Worm (Caenorhabditis elegans) whole organism, L4 larva: ENCODE results near the gene R53.5.

Source experiments
- D1046.2 ChIP-seq: fragments of 200-800 bp; sonication (Bioruptor generic); IDR thresholded peaks from 2 replicates; pipeline ENCODE4 v1.3.6; 2022; ENCODE audit warnings: missing genetic modification characterization, missing compliant biosample characterization
- F37D6.2 ChIP-seq: sonication (generic microtip); optimal IDR thresholded peaks from 2 replicates; lab custom pipeline; 2016; ENCODE audit warnings: mild to moderate bottlenecking, missing genetic modification characterization, missing compliant biosample characterization
- R02D3.7 ChIP-seq: fragments of 150-350 bp; sonication (generic microtip); optimal IDR thresholded peaks from 3 replicates; lab custom pipeline; 2014; ENCODE audit warnings: missing biosample characterization, missing genetic modification characterization
- T20F7.1 ChIP-seq: fragments of 200-800 bp; sonication (Bioruptor generic); optimal IDR thresholded peaks from 2 replicates; lab custom pipeline; 2018; ENCODE audit warnings: mild to moderate bottlenecking, missing genetic modification characterization, missing compliant biosample characterization
- Y75B8A.6 ChIP-seq: fragments of 200-800 bp; sonication (Bioruptor generic); IDR thresholded peaks from 2 replicates; pipeline ENCODE4 v1.3.6; 2022; ENCODE audit warnings: missing genetic modification reagents, missing genetic modification characterization, missing compliant biosample characterization
- ZK546.5 ChIP-seq, 2 experiments: sonication (generic microtip); optimal IDR thresholded peaks; 2 replicates each; lab custom pipeline; 2017; ENCODE audit warnings: missing biosample characterization in 2 of 2, missing genetic modification characterization in 2 of 2
- aha-1 ChIP-seq: fragments of 150-350 bp; peaks from one replicate; lab custom pipeline; 2014; ENCODE audit warnings: missing biosample characterization, missing genetic modification characterization
- aly-2 ChIP-seq: sonication (generic microtip); optimal IDR thresholded peaks from 2 replicates; lab custom pipeline; 2018; ENCODE audit warnings: missing biosample characterization, missing genetic modification characterization
- arid-1 ChIP-seq: fragments of 200-800 bp; sonication (Bioruptor generic); conservative IDR thresholded peaks from 2 replicates; pipeline ENCODE4 v1.3.6; 2022; ENCODE audit warnings: missing genetic modification reagents, missing genetic modification characterization, missing compliant biosample characterization
- ceh-44 ChIP-seq: fragments of 200-800 bp; sonication (Bioruptor generic); IDR thresholded peaks from 2 replicates; pipeline ENCODE4 v1.3.6; 2022; ENCODE audit warnings: missing genetic modification reagents, missing genetic modification characterization, missing compliant biosample characterization
- ces-1 ChIP-seq: fragments of 150-350 bp; sonication (generic microtip); optimal IDR thresholded peaks from 4 replicates; lab custom pipeline; 2014; ENCODE audit warnings: missing biosample characterization, missing genetic modification reagents, missing genetic modification characterization
- daf-12 ChIP-seq: fragments of 150-350 bp; optimal IDR thresholded peaks from 2 replicates; lab custom pipeline; 2014; ENCODE audit warnings: missing biosample characterization, missing genetic modification reagents, missing genetic modification characterization
- daf-16 ChIP-seq, 3 experiments: sonication (generic microtip); optimal IDR thresholded peaks; 2 replicates each; lab custom pipeline; 2016 to 2017; ENCODE audit warnings: missing genetic modification characterization in 3 of 3, missing genetic modification reagents in 3 of 3, mild to moderate bottlenecking in 2 of 3, missing compliant biosample characterization in 2 of 3, missing biosample characterization in 1 of 3, moderate library complexity in 1 of 3
- daf-19 ChIP-seq: fragments of 200-800 bp; sonication (Bioruptor generic); conservative IDR thresholded peaks from 2 replicates; pipeline ENCODE4 v1.3.6; 2022; ENCODE audit warnings: missing genetic modification characterization, missing compliant biosample characterization
- daf-8 ChIP-seq: fragments of 200-800 bp; sonication (Bioruptor generic); IDR thresholded peaks from 2 replicates; pipeline ENCODE4 v1.3.6; 2022; ENCODE audit warnings: missing genetic modification characterization, missing compliant biosample characterization
- dmd-9 ChIP-seq: fragments of 200-800 bp; sonication (Bioruptor generic); IDR thresholded peaks from 2 replicates; pipeline ENCODE4 v1.3.6; 2022; ENCODE audit warnings: missing genetic modification reagents, missing genetic modification characterization, missing compliant biosample characterization
- dpl-1 ChIP-seq: fragments of 150-350 bp; optimal IDR thresholded peaks from 2 replicates; lab custom pipeline; 2014; ENCODE audit warnings: missing biosample characterization, missing genetic modification reagents, missing genetic modification characterization
- dve-1 ChIP-seq: sonication (generic microtip); optimal IDR thresholded peaks from 2 replicates; lab custom pipeline; 2017; ENCODE audit warnings: antibody characterized with exemption, mild to moderate bottlenecking, missing genetic modification characterization, missing compliant biosample characterization; ENCODE audit not compliant: insufficient read depth
- egl-27 ChIP-seq: sonication (generic microtip); optimal IDR thresholded peaks from 3 replicates; lab custom pipeline; 2017; ENCODE audit warnings: missing biosample characterization, missing genetic modification reagents, missing genetic modification characterization
- egl-43 ChIP-seq: fragments of 200-800 bp; sonication (Bioruptor generic); IDR thresholded peaks from 2 replicates; pipeline ENCODE4 v1.3.6; 2022; ENCODE audit warnings: missing genetic modification reagents, missing genetic modification characterization, missing compliant biosample characterization
- fkh-10 ChIP-seq: fragments of 150-350 bp; optimal IDR thresholded peaks from 2 replicates; lab custom pipeline; 2014; ENCODE audit warnings: missing biosample characterization, missing genetic modification reagents, missing genetic modification characterization
- hlh-11 ChIP-seq: fragments of 200-800 bp; sonication (Bioruptor generic); optimal IDR thresholded peaks from 2 replicates; lab custom pipeline; 2018; ENCODE audit warnings: mild to moderate bottlenecking, missing genetic modification characterization, missing compliant biosample characterization
- hmg-1.1 ChIP-seq: fragments of 200-800 bp; sonication (Bioruptor generic); IDR thresholded peaks from 2 replicates; pipeline ENCODE4 v1.3.6; 2022; ENCODE audit warnings: missing genetic modification reagents, missing genetic modification characterization, missing compliant biosample characterization
- lim-7 ChIP-seq: fragments of 200-800 bp; sonication (Bioruptor generic); IDR thresholded peaks from 2 replicates; pipeline ENCODE4 v1.3.6; 2022; ENCODE audit warnings: missing genetic modification characterization, missing compliant biosample characterization
- lin-1 ChIP-seq: fragments of 200-800 bp; sonication (Bioruptor generic); IDR thresholded peaks from 2 replicates; pipeline ENCODE4 v1.3.6; 2022; ENCODE audit warnings: missing genetic modification reagents, missing genetic modification characterization, missing compliant biosample characterization
- lin-29 ChIP-seq: fragments of 200-800 bp; sonication (Bioruptor generic); IDR thresholded peaks from 2 replicates; pipeline ENCODE4 v1.3.6; 2022; ENCODE audit warnings: missing genetic modification reagents, missing genetic modification characterization, missing compliant biosample characterization
- lin-38 ChIP-seq: fragments of 200-800 bp; sonication (Bioruptor generic); IDR thresholded peaks from 2 replicates; pipeline ENCODE4 v1.3.6; 2022; ENCODE audit warnings: missing genetic modification reagents, missing genetic modification characterization, missing compliant biosample characterization
- lsy-2 ChIP-seq, 2 experiments: fragments of 150-350 bp in 1 of 2; sonication (generic microtip) in 1 of 2; optimal IDR thresholded peaks; 2 replicates each; lab custom pipeline; 2014 to 2017; ENCODE audit warnings: missing biosample characterization in 2 of 2, missing genetic modification characterization in 2 of 2
- madf-5 ChIP-seq, 2 experiments: fragments of 200-800 bp; sonication (Bioruptor generic); IDR thresholded peaks; 2 replicates each; pipeline ENCODE4 v1.3.6; 2022; ENCODE audit warnings: missing compliant biosample characterization in 2 of 2, missing genetic modification characterization in 2 of 2
- madf-9 ChIP-seq: fragments of 200-800 bp; sonication (Bioruptor generic); conservative IDR thresholded peaks from 2 replicates; pipeline ENCODE4 v1.3.6; 2022; ENCODE audit warnings: missing genetic modification reagents, missing genetic modification characterization, missing compliant biosample characterization
- mep-1 ChIP-seq: fragments of 150-350 bp; sonication (generic microtip); optimal IDR thresholded peaks from 3 replicates; lab custom pipeline; 2014; ENCODE audit warnings: missing biosample characterization, missing genetic modification characterization
- mxl-3 ChIP-seq: fragments of 200-800 bp; sonication (Bioruptor generic); optimal IDR thresholded peaks from 2 replicates; lab custom pipeline; 2018; ENCODE audit warnings: mild to moderate bottlenecking, missing genetic modification characterization, missing compliant biosample characterization
- nhr-237 ChIP-seq: sonication (generic microtip); optimal IDR thresholded peaks from 2 replicates; lab custom pipeline; 2017; ENCODE audit warnings: missing biosample characterization, missing genetic modification characterization
- nhr-25 ChIP-seq: sonication (generic microtip); optimal IDR thresholded peaks from 2 replicates; lab custom pipeline; 2017; ENCODE audit warnings: missing genetic modification characterization, mild to moderate bottlenecking, missing compliant biosample characterization, antibody characterized with exemption, moderate library complexity, borderline replicate concordance; ENCODE audit not compliant: insufficient read depth
- nhr-28 ChIP-seq: fragments of 150-350 bp; optimal IDR thresholded peaks from 2 replicates; lab custom pipeline; 2014; ENCODE audit warnings: missing biosample characterization, missing genetic modification characterization
- nhr-6 ChIP-seq: fragments of 150-350 bp; optimal IDR thresholded peaks from 2 replicates; lab custom pipeline; 2014; ENCODE audit warnings: missing biosample characterization, missing genetic modification characterization
- nhr-76 ChIP-seq: fragments of 150-350 bp; optimal IDR thresholded peaks from 2 replicates; lab custom pipeline; 2014; ENCODE audit warnings: missing biosample characterization, missing genetic modification characterization
- nhr-77 ChIP-seq: fragments of 150-350 bp; optimal IDR thresholded peaks from 2 replicates; lab custom pipeline; 2014; ENCODE audit warnings: missing biosample characterization, missing genetic modification characterization
- pha-4 ChIP-seq, 2 experiments: fragments of 150-350 bp in 1 of 2; fragments of 200-800 bp in 1 of 2; sonication (Bioruptor generic) in 1 of 2; IDR thresholded peaks in 1 of 2; optimal IDR thresholded peaks in 1 of 2; 2 replicates each; pipeline versions ENCODE4 v1.3.6 to Lab custom; 2014 to 2022; ENCODE audit warnings: missing genetic modification characterization in 2 of 2, missing genetic modification reagents in 2 of 2, missing biosample characterization in 1 of 2, missing compliant biosample characterization in 1 of 2
- sdz-12 ChIP-seq: fragments of 200-800 bp; sonication (Bioruptor generic); optimal IDR thresholded peaks from 2 replicates; lab custom pipeline; 2018; ENCODE audit warnings: mild to moderate bottlenecking, missing genetic modification characterization, missing compliant biosample characterization
- snpc-4 ChIP-seq: fragments of 150-350 bp; optimal IDR thresholded peaks from 2 replicates; lab custom pipeline; 2014; ENCODE audit warnings: missing biosample characterization, missing genetic modification characterization
- spr-3 ChIP-seq: fragments of 200-800 bp; sonication (Bioruptor generic); optimal IDR thresholded peaks from 2 replicates; lab custom pipeline; 2018; ENCODE audit warnings: mild to moderate bottlenecking, missing genetic modification characterization, missing compliant biosample characterization
- unc-130 ChIP-seq: sonication (generic microtip); optimal IDR thresholded peaks from 2 replicates; lab custom pipeline; 2016; ENCODE audit warnings: missing genetic modification reagents, missing genetic modification characterization, missing compliant biosample characterization
- unc-62 ChIP-seq, 3 experiments: fragments of 150-350 bp in 1 of 3; sonication (generic microtip); optimal IDR thresholded peaks in 2 of 3; peaks in 1 of 3; 1 replicate in 1 of 3; 2 replicates in 2 of 3; lab custom pipeline; 2014 to 2017; ENCODE audit warnings: missing biosample characterization in 3 of 3, missing genetic modification characterization in 3 of 3, missing genetic modification reagents in 3 of 3, missing genotype in 1 of 3
- zip-11 ChIP-seq: fragments of 200-800 bp; sonication (Bioruptor generic); IDR thresholded peaks from 2 replicates; pipeline ENCODE4 v1.3.6; 2022; ENCODE audit warnings: missing genetic modification characterization, missing compliant biosample characterization
- zip-2 ChIP-seq: fragments of 150-350 bp; optimal IDR thresholded peaks from 2 replicates; lab custom pipeline; 2014; ENCODE audit warnings: missing biosample characterization, missing genetic modification characterization
- ztf-11 ChIP-seq: fragments of 150-350 bp; optimal IDR thresholded peaks from 2 replicates; lab custom pipeline; 2014; ENCODE audit warnings: missing biosample characterization, missing genetic modification characterization

Gene R53.5

DNA sequence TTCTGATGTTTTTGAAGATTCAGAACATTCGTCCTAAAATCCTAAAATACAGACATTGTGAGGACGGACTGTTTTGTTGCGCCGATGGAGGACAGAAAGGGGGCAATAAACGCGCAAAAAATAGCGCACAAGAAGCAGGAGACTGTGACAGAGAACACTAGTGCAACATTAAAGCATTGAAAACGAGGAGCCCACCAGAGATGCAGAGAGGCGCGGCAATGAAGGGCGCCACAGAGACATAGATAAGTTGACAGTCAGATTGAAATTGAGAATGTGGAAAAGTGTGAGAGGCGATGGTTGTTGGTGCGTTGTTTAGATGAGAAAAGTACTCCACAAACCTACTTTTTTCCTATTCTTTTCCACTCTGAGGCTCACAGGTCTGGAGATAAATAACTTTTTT lies 4.7 kb upstream of the R53.5 start, which contains the start of gene aakg-5 (continued):
- TF ChIP-seq lin-38 (GFP tag; lab: Robert Waterston, UW) (no peak), mxl-3 (peak; percentile 55), lsy-2 (tag; optimal IDR thresholded peaks at IDR 0.05; lab: Kevin White, UChicago) (peak; percentile 25 to 82), pha-4 (GFP tag; IDR thresholded peaks at IDR 0.05; lab: Robert Waterston, UW) (peak; percentile 76), pha-4 (tag; optimal IDR thresholded peaks at IDR 0.05; lab: Kevin White, UChicago) (peak; percentile 80), T20F7.1 (GFP tag; lab: Kevin White, UChicago) (peak; percentile 4), snpc-4 (tag; lab: Kevin White, UChicago) (no peak), madf-5 (GFP tag; IDR thresholded peaks at IDR 0.05; lab: Robert Waterston, UW) (0 out of 4 replicates have a peak, but pooled peaks of 1 of the 2 experiments have one; percentile 9), ceh-44 (GFP tag; lab: Robert Waterston, UW) (no peak), lin-1 (GFP tag; lab: Robert Waterston, UW) (peak; percentile 71), aha-1 (tag; lab: Kevin White, UChicago) (peak; percentile 99)

DNA sequence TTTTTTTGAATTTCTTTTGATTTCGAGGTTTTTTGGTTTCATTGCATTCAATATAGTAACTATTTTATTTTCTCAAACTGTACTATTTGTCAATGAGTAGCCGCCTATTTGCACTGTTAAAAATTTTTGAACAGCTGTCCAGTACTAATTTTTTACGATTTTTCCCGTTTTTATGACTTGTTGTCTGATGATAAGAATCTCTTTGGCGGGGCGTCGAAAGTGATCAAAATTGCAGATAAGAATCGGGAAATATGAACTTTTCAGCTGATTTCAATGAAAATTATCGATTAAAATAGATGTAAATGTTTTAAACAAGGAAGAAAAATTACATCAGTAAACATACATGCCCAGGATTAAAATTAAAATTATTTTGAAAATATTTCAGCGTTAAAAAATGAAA lies 3.9 kb upstream of the R53.5 start:
- TF ChIP-seq zip-2 (tag; lab: Kevin White, UChicago) (no peak), ZK546.5 (tag; optimal IDR thresholded peaks at IDR 0.05; lab: Kevin White, UChicago) (no peak), daf-8 (GFP tag; lab: Robert Waterston, UW) (no peak), aha-1 (tag; lab: Kevin White, UChicago) (no peak), hmg-1.1 (GFP tag; lab: Robert Waterston, UW) (no peak), ztf-11 (tag; lab: Kevin White, UChicago) (no peak), nhr-25 (tag; lab: Kevin White, UChicago) (no peak), snpc-4 (tag; lab: Kevin White, UChicago) (no peak), dmd-9 (GFP tag; lab: Robert Waterston, UW) (no peak), nhr-76 (tag; lab: Kevin White, UChicago) (no peak), arid-1 (GFP tag; lab: Robert Waterston, UW) (no peak), unc-62 (GFP tag; optimal IDR thresholded peaks at IDR 0.05 in 1 of 2; lab: Kevin White, UChicago) (peak in 1 of 2 experiments; percentile 98), unc-62 (tag; optimal IDR thresholded peaks at IDR 0.05; lab: Kevin White, UChicago) (no peak), lin-38 (GFP tag; lab: Robert Waterston, UW) (no peak), daf-12 (no peak), mep-1 (no peak), zip-11 (GFP tag; lab: Robert Waterston, UW) (no peak), lsy-2 (tag; optimal IDR thresholded peaks at IDR 0.05; lab: Kevin White, UChicago) (no peak), nhr-28 (tag; lab: Kevin White, UChicago) (peak; percentile 62), sdz-12 (GFP tag; lab: Kevin White, UChicago) (no peak), aly-2 (tag; lab: Kevin White, UChicago) (no peak), nhr-237 (tag; lab: Kevin White, UChicago) (no peak), ces-1 (GFP tag; lab: Kevin White, UChicago) (no peak), hlh-11 (peak; percentile 90), dve-1 (peak; percentile 65), egl-27 (tag; lab: Kevin White, UChicago) (no peak), daf-16 (GFP tag; optimal IDR thresholded peaks at IDR 0.05; lab: Kevin White, UChicago) (no peak), daf-16 (tag; optimal IDR thresholded peaks at IDR 0.05; lab: Kevin White, UChicago) (peak; percentile 74), F37D6.2 (tag; lab: Kevin White, UChicago) (no peak), madf-9 (GFP tag; lab: Robert Waterston, UW) (no peak), R02D3.7 (tag; lab: Kevin White, UChicago) (no peak), fkh-10 (GFP tag; lab: Kevin White, UChicago) (no peak), lin-1 (GFP tag; lab: Robert Waterston, UW) (no peak), unc-130 (GFP tag; lab: Kevin White, UChicago) (no peak), lin-29 (no peak), spr-3 (GFP tag; lab: Kevin White, UChicago) (no peak), Y75B8A.6 (no peak), dpl-1 (GFP tag; lab: Kevin White, UChicago) (no peak), nhr-6 (tag; lab: Kevin White, UChicago) (no peak), lim-7 (GFP tag; lab: Robert Waterston, UW) (no peak), D1046.2 (GFP tag; lab: Robert Waterston, UW) (no peak), egl-43 (GFP tag; lab: Robert Waterston, UW) (no peak), daf-19 (GFP tag; lab: Robert Waterston, UW) (no peak), nhr-77 (tag; lab: Kevin White, UChicago) (peak; percentile 16)
